Worm (Caenorhabditis elegans) whole organism, L1 larva: ENCODE measurements around the gene acr-18.

Experiments
- blmp-1 ChIP-seq: fragments of 150-350 bp; optimal IDR thresholded peaks from 2 replicates; lab custom pipeline; 2014; ENCODE audit warnings: missing biosample characterization, missing genetic modification characterization
- dsc-1 ChIP-seq: sonication (generic microtip); optimal IDR thresholded peaks from 2 replicates; lab custom pipeline; 2016; ENCODE audit warnings: mild to moderate bottlenecking, missing genetic modification characterization, missing compliant biosample characterization
- ets-5 ChIP-seq: fragments of 200-800 bp; sonication (Bioruptor generic); IDR thresholded peaks from 2 replicates; pipeline ENCODE4 v1.3.6; 2022; ENCODE audit warnings: missing genetic modification characterization, missing compliant biosample characterization
- fkh-10 ChIP-seq: sonication (generic microtip); optimal IDR thresholded peaks from 2 replicates; lab custom pipeline; 2017; ENCODE audit warnings: missing biosample characterization, missing genetic modification reagents, missing genetic modification characterization
- lin-13 ChIP-seq: fragments of 150-350 bp; optimal IDR thresholded peaks from 2 replicates; lab custom pipeline; 2014; ENCODE audit warnings: missing biosample characterization, missing genetic modification reagents, missing genetic modification characterization
- nhr-28 ChIP-seq: fragments of 150-350 bp; optimal IDR thresholded peaks from 2 replicates; lab custom pipeline; 2014; ENCODE audit warnings: missing biosample characterization, missing genetic modification characterization
- nhr-76 ChIP-seq: sonication (generic microtip); optimal IDR thresholded peaks from 2 replicates; lab custom pipeline; 2017; ENCODE audit warnings: missing biosample characterization, missing genetic modification characterization
- unc-98 ChIP-seq: fragments of 200-800 bp; sonication (Bioruptor generic); IDR thresholded peaks from 2 replicates; pipeline ENCODE4 v1.3.6; 2022; ENCODE audit warnings: missing genetic modification characterization, missing compliant biosample characterization

ce11 chrV:15551642-15552041, 7.3 kb downstream of the acr-18 start:
- TF ChIP-seq fkh-10 (no peak), nhr-76 (tag; lab: Kevin White, UChicago) (no peak), nhr-28 (tag; lab: Kevin White, UChicago) (no peak), unc-98 (GFP tag; lab: Robert Waterston, UW) (peak; percentile 33; the same call in 1 of the 2 replicates), blmp-1 (tag; lab: Kevin White, UChicago) (no peak), lin-13 (peak; percentile 20), dsc-1 (peak; percentile 43), ets-5 (GFP tag; lab: Robert Waterston, UW) (no peak)
